Fruit fly (Drosophila melanogaster) Kc167 (cell line): Measurements from ENCODE around the gene Sox21b.

ENCODE experiments used
- h ChIP-seq: fragments of >200 bp; optimal IDR thresholded peaks from 3 replicates; lab custom pipeline; 2018; ENCODE audit warnings: missing external identifiers
- insv ChIP-seq: fragments of >200 bp; optimal IDR thresholded peaks from 3 replicates; lab custom pipeline; 2018; ENCODE audit warnings: missing external identifiers
- psq ChIP-seq: fragments of >200 bp; optimal IDR thresholded peaks from 2 replicates; lab custom pipeline; 2017; ENCODE audit warnings: missing external identifiers

- TF ChIP-seq psq (lab: Kevin White, UChicago) (no peak), insv (lab: Kevin White, UChicago) (no peak), h (no peak)
These were observed 35.1 kb upstream of the Sox21b start for dm6 chr3L:14166271-14166670.
